Worm (Caenorhabditis elegans): Measurements from ENCODE around the gene ZK185.2.

The ZK185.2 gene

ce11 chrIV:4567343-4567742 lies 31.0 kb downstream of the ZK185.2 start, which contains the start of gene F28E10.4:
Gene F28E10.4, minus strand, starts transcription at chrIV:4567443.
- no peak for TF ChIP-seq zip-8 (tag; optimal IDR thresholded peaks at IDR 0.05)
- TF ChIP-seq nhr-2 (tag; optimal IDR thresholded peaks at IDR 0.05), result no peak
- no peak for TF ChIP-seq nhr-76 (tag; optimal IDR thresholded peaks at IDR 0.05)
- no peak for TF ChIP-seq lsy-2 (tag; optimal IDR thresholded peaks at IDR 0.05)
- no peak for TF ChIP-seq hlh-1 (tag; optimal IDR thresholded peaks at IDR 0.05)
- no peak for TF ChIP-seq snpc-4 (tag; optimal IDR thresholded peaks at IDR 0.05)
- TF ChIP-seq sem-2 (GFP tag; optimal IDR thresholded peaks at IDR 0.05), result no peak
- no peak for TF ChIP-seq pha-4 (tag; optimal IDR thresholded peaks at IDR 0.05)
- no peak for TF ChIP-seq ham-2 (GFP tag; optimal IDR thresholded peaks at IDR 0.05)
- TF ChIP-seq drap-1 (GFP tag; optimal IDR thresholded peaks at IDR 0.05), result no peak
- TF ChIP-seq unc-120 (tag; optimal IDR thresholded peaks at IDR 0.05; ENCODE audit: poor library complexity, severe bottlenecking), result no peak
- no peak for TF ChIP-seq unc-39 (tag; optimal IDR thresholded peaks at IDR 0.05)
- TF ChIP-seq sptf-1 (tag; optimal IDR thresholded peaks at IDR 0.05), result no peak
- no peak for TF ChIP-seq blmp-1 (tag; optimal IDR thresholded peaks at IDR 0.05)
- TF ChIP-seq nhr-12 (tag; optimal IDR thresholded peaks at IDR 0.05), result no peak
- TF ChIP-seq cnd-1 (tag; optimal IDR thresholded peaks at IDR 0.05), result no peak
- no peak for TF ChIP-seq unc-62 (GFP tag; optimal IDR thresholded peaks at IDR 0.05)
- no peak for TF ChIP-seq mab-5 (tag; optimal IDR thresholded peaks at IDR 0.05)
- no peak for TF ChIP-seq tbx-8 (GFP tag; optimal IDR thresholded peaks at IDR 0.05)
- no peak for TF ChIP-seq flh-1 (GFP tag; optimal IDR thresholded peaks at IDR 0.05)

- no peak for TF ChIP-seq cnd-1 (tag; optimal IDR thresholded peaks at IDR 0.05)
- peak; percentile 73 for TF ChIP-seq ces-1 (GFP tag; optimal IDR thresholded peaks at IDR 0.05)
- no peak for TF ChIP-seq mls-2 (tag; optimal IDR thresholded peaks at IDR 0.05)
Observed at ce11 chrIV:4568402-4568891, 32.1 kb downstream of the ZK185.2 start, which contains the start of gene F28E10.1. Gene F28E10.1, plus strand, starts transcription at chrIV:4568841.

- TF ChIP-seq tbx-8 (GFP tag; optimal IDR thresholded peaks at IDR 0.05), result no peak
- peak; percentile 71 for TF ChIP-seq ces-1 (GFP tag; optimal IDR thresholded peaks at IDR 0.05)
Observed at ce11 chrIV:4570599-4570998, 34.3 kb downstream of the ZK185.2 start.

- TF ChIP-seq ces-1 (GFP tag; optimal IDR thresholded peaks at IDR 0.05) (peak; percentile 42), nhr-12 (tag; optimal IDR thresholded peaks at IDR 0.05) (no peak)
Observed at ce11 chrIV:4574051-4574450, 37.7 kb downstream of the ZK185.2 start.

ce11 chrIV:4576847-4577246 lies 40.5 kb downstream of the ZK185.2 start:
- no peak for TF ChIP-seq sptf-1 (tag; optimal IDR thresholded peaks at IDR 0.05)
- no peak for TF ChIP-seq elt-3 (tag; optimal IDR thresholded peaks at IDR 0.05)
- no peak for TF ChIP-seq nhr-237 (tag; optimal IDR thresholded peaks at IDR 0.05)
- TF ChIP-seq cnd-1 (tag; optimal IDR thresholded peaks at IDR 0.05), result no peak
- no peak for TF ChIP-seq ceh-39 (tag; optimal IDR thresholded peaks at IDR 0.05)
- no peak for TF ChIP-seq nhr-28 (tag; optimal IDR thresholded peaks at IDR 0.05)
- TF ChIP-seq drap-1 (GFP tag; optimal IDR thresholded peaks at IDR 0.05), result no peak
- no peak for TF ChIP-seq blmp-1 (tag; optimal IDR thresholded peaks at IDR 0.05)
- TF ChIP-seq mls-2 (tag; optimal IDR thresholded peaks at IDR 0.05), result no peak
- TF ChIP-seq tbx-8 (GFP tag; optimal IDR thresholded peaks at IDR 0.05), result no peak
- no peak for TF ChIP-seq unc-62 (GFP tag; optimal IDR thresholded peaks at IDR 0.05)
- TF ChIP-seq ces-1 (GFP tag; optimal IDR thresholded peaks at IDR 0.05), result no peak
- no peak for TF ChIP-seq nhr-76 (tag; optimal IDR thresholded peaks at IDR 0.05)
- TF ChIP-seq M03D4.4 (tag; optimal IDR thresholded peaks at IDR 0.05), result no peak
- no peak for TF ChIP-seq lin-32 (GFP tag; optimal IDR thresholded peaks at IDR 0.05)
- no peak for TF ChIP-seq unc-39 (tag; optimal IDR thresholded peaks at IDR 0.05)
- no peak for TF ChIP-seq lsy-2 (tag; optimal IDR thresholded peaks at IDR 0.05)
- no peak for TF ChIP-seq lin-13 (tag; optimal IDR thresholded peaks at IDR 0.05)
- no peak for TF ChIP-seq ztf-11 (tag; optimal IDR thresholded peaks at IDR 0.05)

- TF ChIP-seq sem-2 (GFP tag; optimal IDR thresholded peaks at IDR 0.05) (no peak), ceh-43 (GFP tag; optimal IDR thresholded peaks at IDR 0.05) (no peak), sptf-1 (tag; optimal IDR thresholded peaks at IDR 0.05) (no peak), M03D4.4 (tag; optimal IDR thresholded peaks at IDR 0.05) (no peak), drap-1 (GFP tag; optimal IDR thresholded peaks at IDR 0.05) (no peak), ztf-11 (tag; optimal IDR thresholded peaks at IDR 0.05) (no peak), tbx-8 (GFP tag; optimal IDR thresholded peaks at IDR 0.05) (no peak), mep-1 (tag; optimal IDR thresholded peaks at IDR 0.05) (no peak), cnd-1 (tag; optimal IDR thresholded peaks at IDR 0.05) (no peak), mab-5 (tag; optimal IDR thresholded peaks at IDR 0.05) (no peak), elt-3 (tag; optimal IDR thresholded peaks at IDR 0.05) (no peak), nhr-28 (tag; optimal IDR thresholded peaks at IDR 0.05) (no peak), pha-4 (tag; optimal IDR thresholded peaks at IDR 0.05) (no peak), lin-32 (GFP tag; optimal IDR thresholded peaks at IDR 0.05) (no peak), zip-8 (tag; optimal IDR thresholded peaks at IDR 0.05) (no peak), ham-2 (GFP tag; optimal IDR thresholded peaks at IDR 0.05) (no peak), nhr-12 (tag; optimal IDR thresholded peaks at IDR 0.05) (no peak), elt-1 (tag; optimal IDR thresholded peaks at IDR 0.05; ENCODE audit: borderline replicate concordance, insufficient read depth) (no peak), ceh-83 (GFP tag; optimal IDR thresholded peaks at IDR 0.05) (no peak)
Observed at ce11 chrIV:4579472-4579871, 43.1 kb downstream of the ZK185.2 start.
